Fruit fly (Drosophila melanogaster) whole organism, pupa: ENCODE results near the gene CG12689.

Source experiments
- CG10348 ChIP-seq: fragments of 200-800 bp; sonication (Bioruptor generic); IDR thresholded peaks from 2 replicates; pipeline ENCODE4 v1.3.6; 2022; ENCODE audit warnings: missing biosample characterization, missing genetic modification characterization
- CG12605 ChIP-seq: fragments of 200-800 bp; sonication (Bioruptor generic); IDR thresholded peaks from 2 replicates; pipeline ENCODE4 v1.3.6; 2022; ENCODE audit warnings: missing biosample characterization, missing genetic modification characterization
- CG13204 ChIP-seq: fragments of 200-800 bp; sonication (Bioruptor generic); optimal IDR thresholded peaks from 2 replicates; lab custom pipeline; 2018; ENCODE audit warnings: missing biosample characterization, mild to moderate bottlenecking, missing genetic modification characterization, moderate library complexity
- CG14655 ChIP-seq: fragments of 200-800 bp; sonication (Bioruptor generic); optimal IDR thresholded peaks from 3 replicates; lab custom pipeline; 2017; ENCODE audit warnings: mild to moderate bottlenecking, missing biosample characterization, missing genetic modification reagents, missing genetic modification characterization
- CG15710 ChIP-seq: fragments of 200-800 bp; sonication (Bioruptor generic); optimal IDR thresholded peaks from 2 replicates; lab custom pipeline; 2018; ENCODE audit warnings: missing biosample characterization, mild to moderate bottlenecking, missing genetic modification characterization, moderate library complexity
- CG17806 ChIP-seq: fragments of 200-800 bp; sonication (Bioruptor generic); optimal IDR thresholded peaks from 2 replicates; lab custom pipeline; 2018; ENCODE audit warnings: missing biosample characterization, mild to moderate bottlenecking, missing genetic modification characterization, moderate library complexity
- CG32121 ChIP-seq: fragments of 200-800 bp; sonication (Bioruptor generic); IDR thresholded peaks from 2 replicates; pipeline ENCODE4 v1.3.6; 2022; ENCODE audit warnings: missing biosample characterization, missing genetic modification characterization
- CG34367 ChIP-seq: fragments of 200-800 bp; sonication (Bioruptor generic); optimal IDR thresholded peaks from 2 replicates; lab custom pipeline; 2018; ENCODE audit warnings: missing biosample characterization, mild to moderate bottlenecking, missing genetic modification characterization
- CG4496 ChIP-seq: fragments of 200-800 bp; sonication (Bioruptor generic); IDR thresholded peaks from 3 replicates; pipeline ENCODE4 v1.3.6; 2022; ENCODE audit warnings: missing biosample characterization, missing genetic modification characterization
- CG8159 ChIP-seq: fragments of 200-800 bp; sonication (Bioruptor generic); optimal IDR thresholded peaks from 3 replicates; lab custom pipeline; 2018; ENCODE audit warnings: missing biosample characterization, mild to moderate bottlenecking, missing genetic modification characterization, moderate library complexity
- CG8301 ChIP-seq: fragments of 200-800 bp; sonication (Bioruptor generic); optimal IDR thresholded peaks from 2 replicates; lab custom pipeline; 2018; ENCODE audit warnings: missing biosample characterization, mild to moderate bottlenecking, missing genetic modification characterization
- CG9948 ChIP-seq: fragments of 200-800 bp; sonication (Bioruptor generic); optimal IDR thresholded peaks from 2 replicates; lab custom pipeline; 2018; ENCODE audit warnings: missing biosample characterization, mild to moderate bottlenecking, missing genetic modification characterization, moderate library complexity
- D1 ChIP-seq: fragments of 200-800 bp; sonication (Bioruptor generic); optimal IDR thresholded peaks from 2 replicates; lab custom pipeline; 2018; ENCODE audit warnings: missing biosample characterization, mild to moderate bottlenecking, missing genetic modification characterization, moderate library complexity
- EcR ChIP-seq: fragments of 200-800 bp; sonication (Bioruptor generic); optimal IDR thresholded peaks from 3 replicates; lab custom pipeline; 2019; ENCODE audit warnings: missing biosample characterization, missing genetic modification characterization, mild to moderate bottlenecking, moderate library complexity, missing genetic modification reagents
- Ets98B ChIP-seq: fragments of 200-800 bp; sonication (Bioruptor generic); IDR thresholded peaks from 2 replicates; pipeline ENCODE4 v1.3.6; 2022; ENCODE audit warnings: missing biosample characterization, missing genetic modification characterization
- Pif1A ChIP-seq: fragments of 200-800 bp; sonication (Bioruptor generic); optimal IDR thresholded peaks from 3 replicates; lab custom pipeline; 2016; ENCODE audit warnings: missing biosample characterization, missing genetic modification characterization
- Pif1B ChIP-seq: fragments of 200-800 bp; sonication (Bioruptor generic); optimal IDR thresholded peaks from 3 replicates; lab custom pipeline; 2016; ENCODE audit warnings: missing biosample characterization, missing genetic modification characterization
- Snoo ChIP-seq: fragments of 200-800 bp; sonication (Bioruptor generic); optimal IDR thresholded peaks from 3 replicates; lab custom pipeline; 2017; ENCODE audit warnings: missing biosample characterization, mild to moderate bottlenecking, missing genetic modification characterization, inconsistent platforms
- fd96Ca ChIP-seq: fragments of 200-800 bp; sonication (Bioruptor generic); IDR thresholded peaks from 3 replicates; pipeline ENCODE4 v1.3.6; 2022; ENCODE audit warnings: missing biosample characterization, missing genetic modification characterization
- gl ChIP-seq: fragments of 200-800 bp; sonication (Bioruptor generic); optimal IDR thresholded peaks from 2 replicates; lab custom pipeline; 2018; ENCODE audit warnings: missing biosample characterization, mild to moderate bottlenecking, missing genetic modification characterization
- rn ChIP-seq: fragments of 200-800 bp; sonication (Bioruptor generic); IDR thresholded peaks from 2 replicates; pipeline ENCODE4 v1.3.6; 2022; ENCODE audit warnings: missing biosample characterization, missing genetic modification characterization

Gene CG12689

dm6 chrX:7603657-7604056 lies 17.7 kb upstream of the CG12689 start:
- TF ChIP-seq CG4496 (GFP tag; lab: Robert Waterston, UW), result no peak
- TF ChIP-seq CG8159 (tag; lab: Kevin White, UChicago), result no peak
- TF ChIP-seq Snoo (tag; lab: Kevin White, UChicago), result no peak
- TF ChIP-seq gl (tag; lab: Kevin White, UChicago), result no peak
- TF ChIP-seq CG12605, result no peak
- TF ChIP-seq CG34367 (tag; lab: Kevin White, UChicago), result no peak
- TF ChIP-seq Ets98B, result no peak
- no peak for TF ChIP-seq D1
- no peak for TF ChIP-seq CG10348 (GFP tag; lab: Robert Waterston, UW)
- TF ChIP-seq CG17806 (tag; lab: Kevin White, UChicago), result no peak
- no peak for TF ChIP-seq CG9948
- TF ChIP-seq CG14655 (GFP tag; lab: Kevin White, UChicago), result no peak
- no peak for TF ChIP-seq CG8301
- no peak for TF ChIP-seq CG13204
- no peak for TF ChIP-seq fd96Ca (GFP tag; lab: Robert Waterston, UW)
- no peak for TF ChIP-seq Pif1A

- TF ChIP-seq Snoo (tag; lab: Kevin White, UChicago) (no peak), gl (tag; lab: Kevin White, UChicago) (no peak)
Measured at dm6 chrX:7593051-7593450, 7.1 kb upstream of the CG12689 start.

dm6 chrX:7581165-7581786 lies 4.7 kb downstream of the CG12689 start:
- TF ChIP-seq CG15710 (tag; lab: Kevin White, UChicago) (no peak), EcR (GFP tag; lab: Kevin White, UChicago) (peak; percentile 48)

- TF ChIP-seq gl (tag; lab: Kevin White, UChicago) (no peak), CG15710 (tag; lab: Kevin White, UChicago) (no peak), CG4496 (GFP tag; lab: Robert Waterston, UW) (no peak), EcR (GFP tag; lab: Kevin White, UChicago) (no peak), CG32121 (GFP tag; lab: Robert Waterston, UW) (no peak), CG9948 (no peak), Pif1A (no peak), CG34367 (tag; lab: Kevin White, UChicago) (no peak), CG10348 (GFP tag; lab: Robert Waterston, UW) (no peak), CG17806 (tag; lab: Kevin White, UChicago) (no peak), D1 (no peak), CG13204 (no peak), CG8159 (tag; lab: Kevin White, UChicago) (no peak), rn (GFP tag; lab: Robert Waterston, UW) (no peak), CG8301 (no peak), CG14655 (GFP tag; lab: Kevin White, UChicago) (no peak), Ets98B (no peak), fd96Ca (GFP tag; lab: Robert Waterston, UW) (no peak), Pif1B (GFP tag; lab: Kevin White, UChicago) (no peak)
Measured at dm6 chrX:7579810-7580209, 6.1 kb downstream of the CG12689 start.

dm6 chrX:7579023-7579422 lies 6.9 kb downstream of the CG12689 start:
- peak; percentile 42 for TF ChIP-seq Ets98B
- peak; percentile 73 for TF ChIP-seq CG4496 (GFP tag; lab: Robert Waterston, UW)
- TF ChIP-seq CG14655 (GFP tag; lab: Kevin White, UChicago), result peak; percentile 69
- TF ChIP-seq Pif1B (GFP tag; lab: Kevin White, UChicago), result no peak
- TF ChIP-seq CG10348 (GFP tag; lab: Robert Waterston, UW), result no peak
- TF ChIP-seq fd96Ca (GFP tag; lab: Robert Waterston, UW), result 0 out of 3 replicates have a peak, but pooled peaks have one; percentile 16
- peak; percentile 24 for TF ChIP-seq CG34367 (tag; lab: Kevin White, UChicago)
- TF ChIP-seq CG12605, result 0 out of 2 replicates have a peak, but pooled peaks have one; percentile 36
- peak; percentile 39 for TF ChIP-seq CG17806 (tag; lab: Kevin White, UChicago)
- TF ChIP-seq EcR (GFP tag; lab: Kevin White, UChicago), result no peak
- TF ChIP-seq CG32121 (GFP tag; lab: Robert Waterston, UW), result peak; percentile 34; the same call in 1 of the 2 replicates
- TF ChIP-seq CG8301, result peak; percentile 55
- TF ChIP-seq CG8159 (tag; lab: Kevin White, UChicago), result peak; percentile 24
- peak; percentile 25 for TF ChIP-seq Pif1A
- peak; percentile 28 for TF ChIP-seq CG9948
- TF ChIP-seq CG15710 (tag; lab: Kevin White, UChicago), result peak; percentile 22
- no peak for TF ChIP-seq Snoo (tag; lab: Kevin White, UChicago)
- TF ChIP-seq, all 21 proteins: peak for 13

dm6 chrX:7573990-7574389 lies 11.9 kb downstream of the CG12689 start, which contains the start of gene CG11369:
Gene CG11369, plus strand, starts transcription at chrX:7574290.
- TF ChIP-seq CG10348 (GFP tag; lab: Robert Waterston, UW) (no peak), EcR (GFP tag; lab: Kevin White, UChicago) (no peak), D1 (no peak), CG9948 (no peak), CG12605 (no peak), CG13204 (no peak), Snoo (tag; lab: Kevin White, UChicago) (no peak), CG34367 (tag; lab: Kevin White, UChicago) (no peak), Ets98B (no peak), gl (tag; lab: Kevin White, UChicago) (no peak), CG32121 (GFP tag; lab: Robert Waterston, UW) (no peak), CG4496 (GFP tag; lab: Robert Waterston, UW) (no peak), CG17806 (tag; lab: Kevin White, UChicago) (no peak), CG15710 (tag; lab: Kevin White, UChicago) (no peak), CG8159 (tag; lab: Kevin White, UChicago) (no peak), Pif1A (no peak), fd96Ca (GFP tag; lab: Robert Waterston, UW) (no peak), rn (GFP tag; lab: Robert Waterston, UW) (no peak), CG8301 (no peak)
